Fruit fly (Drosophila melanogaster) whole organism, embryonic: Measurements from ENCODE around the gene CG46244.

Source experiments
- Adf1 ChIP-seq: fragments of 200-800 bp; sonication (Bioruptor generic); IDR thresholded peaks from 2 replicates; pipeline ENCODE4 v1.3.6; 2022; ENCODE audit warnings: missing biosample characterization, missing genetic modification characterization
- Atf-2 ChIP-seq: fragments of 200-800 bp; sonication (Bioruptor generic); optimal IDR thresholded peaks from 2 replicates; lab custom pipeline; 2016; ENCODE audit warnings: missing biosample characterization, missing genetic modification characterization
- CG10959 ChIP-seq: fragments of 200-800 bp; sonication (Bioruptor generic); IDR thresholded peaks from 2 replicates; pipeline ENCODE4 v1.3.6; 2022; ENCODE audit warnings: missing biosample characterization, missing genetic modification characterization
- CG11504 ChIP-seq: fragments of 200-800 bp; sonication (Bioruptor generic); optimal IDR thresholded peaks from 3 replicates; lab custom pipeline; 2019; ENCODE audit warnings: missing biosample characterization, mild to moderate bottlenecking, missing genetic modification characterization, moderate library complexity
- CG11723 ChIP-seq: fragments of 200-800 bp; sonication (Bioruptor generic); optimal IDR thresholded peaks from 2 replicates; lab custom pipeline; 2017; ENCODE audit warnings: missing biosample characterization, mild to moderate bottlenecking, missing genetic modification characterization
- CG12391 ChIP-seq: fragments of 200-800 bp; sonication (Bioruptor generic); optimal IDR thresholded peaks from 3 replicates; lab custom pipeline; 2018; ENCODE audit warnings: missing biosample characterization, mild to moderate bottlenecking, missing genetic modification characterization, moderate library complexity
- CG13424 ChIP-seq: fragments of 200-800 bp; sonication (Bioruptor generic); optimal IDR thresholded peaks from 2 replicates; lab custom pipeline; 2019; ENCODE audit warnings: missing biosample characterization, mild to moderate bottlenecking, missing genetic modification characterization, moderate library complexity
- CG16813 ChIP-seq: fragments of 200-800 bp; sonication (Bioruptor generic); IDR thresholded peaks from 3 replicates; pipeline ENCODE4 v1.3.6; 2022; ENCODE audit warnings: missing biosample characterization, missing genetic modification characterization; ENCODE audit not compliant: partially characterized antibody
- CG16863 ChIP-seq: fragments of 200-800 bp; sonication (Bioruptor generic); optimal IDR thresholded peaks from 3 replicates; lab custom pipeline; 2016; ENCODE audit warnings: missing biosample characterization, missing genetic modification characterization
- CG17568 ChIP-seq: fragments of 200-800 bp; sonication (Bioruptor generic); optimal IDR thresholded peaks from 2 replicates; lab custom pipeline; 2018; ENCODE audit warnings: missing biosample characterization, mild to moderate bottlenecking, missing genetic modification characterization, moderate library complexity
- CG17802 ChIP-seq: fragments of 200-800 bp; sonication (Bioruptor generic); optimal IDR thresholded peaks from 2 replicates; lab custom pipeline; 2018; ENCODE audit warnings: missing biosample characterization, mild to moderate bottlenecking, missing genetic modification characterization, moderate library complexity
- CG2129 ChIP-seq: fragments of 200-800 bp; sonication (Bioruptor generic); IDR thresholded peaks from 2 replicates; pipeline ENCODE4 v1.3.6; 2022; ENCODE audit warnings: missing biosample characterization, missing genetic modification characterization; ENCODE audit not compliant: partially characterized antibody
- CG30020 ChIP-seq: fragments of 200-800 bp; optimal IDR thresholded peaks from 2 replicates; lab custom pipeline; 2019; ENCODE audit warnings: missing biosample characterization, mild to moderate bottlenecking, missing genetic modification characterization, moderate library complexity
- CG31365 ChIP-seq: fragments of 200-800 bp; sonication (Bioruptor generic); optimal IDR thresholded peaks from 2 replicates; lab custom pipeline; 2018; ENCODE audit warnings: missing biosample characterization, mild to moderate bottlenecking, missing genetic modification characterization
- CG34422 ChIP-seq: fragments of 200-800 bp; sonication (Bioruptor generic); IDR thresholded peaks from 3 replicates; pipeline ENCODE4 v1.3.6; 2022; ENCODE audit warnings: missing biosample characterization, missing genetic modification characterization
- CG3995 ChIP-seq: fragments of 200-800 bp; sonication (Bioruptor generic); optimal IDR thresholded peaks from 3 replicates; lab custom pipeline; 2016; ENCODE audit warnings: missing biosample characterization, missing genetic modification characterization
- CG4854 ChIP-seq: fragments of 200-800 bp; sonication (Bioruptor generic); optimal IDR thresholded peaks from 2 replicates; lab custom pipeline; 2016; ENCODE audit warnings: missing biosample characterization, missing genetic modification characterization, inconsistent platforms
- CG5245 ChIP-seq: fragments of 200-800 bp; sonication (Bioruptor generic); optimal IDR thresholded peaks from 3 replicates; lab custom pipeline; 2016; ENCODE audit warnings: missing biosample characterization, missing genetic modification characterization
- CG6689 ChIP-seq: fragments of 200-800 bp; sonication (Bioruptor generic); IDR thresholded peaks from 2 replicates; pipeline ENCODE4 v1.3.6; 2022; ENCODE audit warnings: missing biosample characterization, missing genetic modification characterization
- CG7357 ChIP-seq: fragments of 200-800 bp; sonication (Bioruptor generic); IDR thresholded peaks from 3 replicates; pipeline ENCODE4 v1.3.6; 2022; ENCODE audit warnings: missing biosample characterization, missing genetic modification characterization
- CG7928 ChIP-seq: fragments of 200-800 bp; sonication (Bioruptor generic); optimal IDR thresholded peaks from 2 replicates; lab custom pipeline; 2017; ENCODE audit warnings: missing biosample characterization, mild to moderate bottlenecking, missing genetic modification characterization
- CG8944 ChIP-seq: fragments of 200-800 bp; sonication (Bioruptor generic); optimal IDR thresholded peaks from 3 replicates; lab custom pipeline; 2016; ENCODE audit warnings: missing biosample characterization, missing genetic modification characterization
- CG9215 ChIP-seq: fragments of 200-800 bp; sonication (Bioruptor generic); IDR thresholded peaks from 2 replicates; pipeline ENCODE4 v1.3.6; 2022; ENCODE audit warnings: missing biosample characterization, missing genetic modification characterization
- Dp ChIP-seq: fragments of 200-800 bp; sonication (Bioruptor generic); optimal IDR thresholded peaks from 2 replicates; lab custom pipeline; 2018; ENCODE audit warnings: missing biosample characterization, mild to moderate bottlenecking, missing genetic modification characterization, moderate library complexity
- Dref ChIP-seq: fragments of 200-800 bp; sonication (Bioruptor generic); IDR thresholded peaks from 2 replicates; pipeline ENCODE4 v1.3.6; 2022; ENCODE audit warnings: missing biosample characterization, missing genetic modification characterization
- Gsc ChIP-seq: fragments of 200-800 bp; sonication (Bioruptor generic); IDR thresholded peaks from 2 replicates; pipeline ENCODE4 v1.3.6; 2022; ENCODE audit warnings: missing biosample characterization, missing genetic modification characterization
- HHEX ChIP-seq: fragments of 200-800 bp; sonication (Bioruptor generic); optimal IDR thresholded peaks from 3 replicates; lab custom pipeline; 2017; ENCODE audit warnings: missing biosample characterization, mild to moderate bottlenecking, missing genetic modification characterization, missing genetic modification reagents
- Hmx ChIP-seq: fragments of 200-800 bp; sonication (Bioruptor generic); optimal IDR thresholded peaks from 2 replicates; lab custom pipeline; 2016; ENCODE audit warnings: missing biosample characterization, missing genetic modification characterization
- MTF-1 ChIP-seq: fragments of 200-800 bp; sonication (Bioruptor generic); optimal IDR thresholded peaks from 2 replicates; lab custom pipeline; 2018; ENCODE audit warnings: missing biosample characterization, mild to moderate bottlenecking, missing genetic modification characterization, borderline replicate concordance
- Med ChIP-seq: fragments of 200-800 bp; sonication (Bioruptor generic); peaks from one replicate; lab custom pipeline; 2016; ENCODE audit warnings: missing biosample characterization, missing genetic modification characterization, mild to moderate bottlenecking, inconsistent platforms, moderate library complexity
- Nf-YC ChIP-seq: fragments of 200-800 bp; optimal IDR thresholded peaks from 3 replicates; lab custom pipeline; 2019; ENCODE audit warnings: missing biosample characterization, mild to moderate bottlenecking, missing genetic modification characterization, moderate library complexity
- Ptx1 ChIP-seq: fragments of 200-800 bp; sonication (Bioruptor generic); IDR thresholded peaks from 2 replicates; pipeline ENCODE4 v1.3.6; 2022; ENCODE audit warnings: missing biosample characterization, missing genetic modification characterization
- Ravus ChIP-seq: fragments of 200-800 bp; sonication (Bioruptor generic); IDR thresholded peaks from 2 replicates; pipeline ENCODE4 v1.3.6; 2022; ENCODE audit warnings: missing biosample characterization, missing genetic modification characterization
- Rfx ChIP-seq: fragments of 200-800 bp; sonication (Bioruptor generic); IDR thresholded peaks from 2 replicates; pipeline ENCODE4 v1.3.6; 2022; ENCODE audit warnings: missing biosample characterization, missing genetic modification characterization
- Sin3A ChIP-seq: fragments of >200 bp; optimal IDR thresholded peaks from 2 replicates; lab custom pipeline; 2018
- ci ChIP-seq: fragments of 200-800 bp; sonication (Bioruptor generic); IDR thresholded peaks from 3 replicates; pipeline ENCODE4 v1.3.6; 2022; ENCODE audit warnings: missing biosample characterization, missing genetic modification characterization
- ems ChIP-seq: fragments of 200-800 bp; sonication (Bioruptor generic); optimal IDR thresholded peaks from 3 replicates; lab custom pipeline; 2016; ENCODE audit warnings: missing biosample characterization, missing genetic modification characterization
- en ChIP-seq: fragments of 200-800 bp; sonication (Bioruptor generic); optimal IDR thresholded peaks from 2 replicates; lab custom pipeline; 2016; ENCODE audit warnings: missing biosample characterization, missing genetic modification characterization
- fd96Cb ChIP-seq: fragments of 200-800 bp; sonication (Bioruptor generic); optimal IDR thresholded peaks from 2 replicates; lab custom pipeline; 2018; ENCODE audit warnings: missing biosample characterization, mild to moderate bottlenecking, missing genetic modification characterization, moderate library complexity
- hb ChIP-seq: fragments of 200-800 bp; sonication (Bioruptor generic); IDR thresholded peaks from 3 replicates; pipeline ENCODE4 v1.3.6; 2022; ENCODE audit warnings: missing biosample characterization, missing genetic modification characterization; ENCODE audit not compliant: partially characterized antibody
- hkb ChIP-seq, 2 experiments: fragments of 200-800 bp in 1 of 2; fragments of >200 bp in 1 of 2; sonication (Bioruptor generic) in 1 of 2; IDR thresholded peaks in 1 of 2; optimal IDR thresholded peaks in 1 of 2; 2 replicates each; pipeline versions ENCODE4 v1.3.6 to Lab custom; 2017 to 2022; ENCODE audit warnings: missing biosample characterization in 1 of 2, missing genetic modification characterization in 1 of 2
- ind ChIP-seq: fragments of 200-800 bp; sonication (Bioruptor generic); optimal IDR thresholded peaks from 3 replicates; lab custom pipeline; 2016; ENCODE audit warnings: missing biosample characterization, missing genetic modification characterization
- kay ChIP-seq: fragments of 200-800 bp; sonication (Bioruptor generic); optimal IDR thresholded peaks from 2 replicates; lab custom pipeline; 2016; ENCODE audit warnings: missing biosample characterization, missing genetic modification characterization
- lmd ChIP-seq: fragments of 200-800 bp; sonication (Bioruptor generic); IDR thresholded peaks from 2 replicates; pipeline ENCODE4 v1.3.6; 2022; ENCODE audit warnings: missing biosample characterization, missing genetic modification characterization
- pzg ChIP-seq: fragments of 200-800 bp; sonication (Bioruptor generic); optimal IDR thresholded peaks from 3 replicates; lab custom pipeline; 2018; ENCODE audit warnings: missing biosample characterization, mild to moderate bottlenecking, missing genetic modification characterization, moderate library complexity
- slp2 ChIP-seq: fragments of 200-800 bp; sonication (Bioruptor generic); optimal IDR thresholded peaks from 2 replicates; lab custom pipeline; 2016; ENCODE audit warnings: missing biosample characterization, missing genetic modification characterization
- stwl ChIP-seq: fragments of 200-800 bp; sonication (Bioruptor generic); optimal IDR thresholded peaks from 3 replicates; lab custom pipeline; 2018; ENCODE audit warnings: missing biosample characterization, mild to moderate bottlenecking, missing genetic modification characterization, moderate library complexity
- tin ChIP-seq: fragments of 200-800 bp; sonication (Bioruptor generic); optimal IDR thresholded peaks from 3 replicates; lab custom pipeline; 2016; ENCODE audit warnings: missing biosample characterization, missing genetic modification characterization

CG46244 gene

dm6 chr2L:19586436-19587333, 19.7 kb upstream of the CG46244 start, which contains the start of gene Lar (continued):
- TF ChIP-seq ind (GFP tag; lab: Kevin White, UChicago) (peak; percentile 59), CG31365 (peak; percentile 28), kay (GFP tag; lab: Kevin White, UChicago) (peak; percentile 39), stwl (tag; lab: Kevin White, UChicago) (peak; percentile 40), Adf1 (GFP tag; lab: Robert Waterston, UW) (no peak), CG16863 (GFP tag; lab: Kevin White, UChicago) (peak; percentile 52), Rfx (GFP tag; lab: Robert Waterston, UW) (peak; percentile 79), Sin3A (peak; percentile 68), CG34422 (GFP tag; lab: Robert Waterston, UW) (0 out of 3 replicates have a peak, but pooled peaks have one; percentile 78), Nf-YC (tag; lab: Kevin White, UChicago) (peak; percentile 60), Ravus (GFP tag; lab: Robert Waterston, UW) (no peak), Hmx (GFP tag; lab: Kevin White, UChicago) (peak; percentile 42), fd96Cb (tag; lab: Kevin White, UChicago) (peak; percentile 15), CG30020 (tag; lab: Kevin White, UChicago) (peak; percentile 45), lmd (GFP tag; lab: Robert Waterston, UW) (peak; percentile 50; the same call in 1 of the 2 replicates), tin (GFP tag; lab: Kevin White, UChicago) (peak; percentile 39), CG11504 (tag; lab: Kevin White, UChicago) (peak; percentile 67), Dref (GFP tag; lab: Robert Waterston, UW) (0 out of 2 replicates have a peak, but pooled peaks have one; percentile 39), Gsc (GFP tag; lab: Robert Waterston, UW) (no peak), CG8944 (GFP tag; lab: Kevin White, UChicago) (peak; percentile 56), CG3995 (GFP tag; lab: Kevin White, UChicago) (peak; percentile 96), MTF-1 (no peak), CG17802 (no peak), Atf-2 (GFP tag; lab: Kevin White, UChicago) (peak; percentile 21), pzg (GFP tag; lab: Kevin White, UChicago) (peak; percentile 79), CG4854 (GFP tag; lab: Kevin White, UChicago) (peak; percentile 39), CG5245 (GFP tag; lab: Kevin White, UChicago) (peak; percentile 26), CG2129 (GFP tag; lab: Robert Waterston, UW) (no peak), CG11723 (peak; percentile 34), HHEX (peak; percentile 10), CG9215 (GFP tag; lab: Robert Waterston, UW) (peak; percentile 55), Dp (peak; percentile 40), CG7357 (GFP tag; lab: Robert Waterston, UW) (peak; percentile 48; the same call in 1 of the 3 replicates), CG7928 (GFP tag; lab: Kevin White, UChicago) (peak; percentile 99), Ptx1 (GFP tag; lab: Robert Waterston, UW) (peak; percentile 38; the same call in 1 of the 2 replicates), hkb (optimal IDR thresholded peaks at IDR 0.05; lab: Kevin White, UChicago) (no peak), hkb (GFP tag; IDR thresholded peaks at IDR 0.05; lab: Robert Waterston, UW) (peak; percentile 42), CG10959 (no peak), CG13424 (tag; lab: Kevin White, UChicago) (peak; percentile 66), ems (GFP tag; lab: Kevin White, UChicago) (peak; percentile 64), Med (GFP tag; lab: Kevin White, UChicago) (peak; percentile 93), CG6689 (peak; percentile 39; the same call in 1 of the 2 replicates), CG17568 (GFP tag; lab: Kevin White, UChicago) (no peak), slp2 (GFP tag; lab: Kevin White, UChicago) (peak; percentile 34), ci (GFP tag; lab: Robert Waterston, UW) (peak; percentile 78), CG16813 (GFP tag; lab: Robert Waterston, UW) (no peak), en (GFP tag; lab: Kevin White, UChicago) (peak; percentile 43), CG12391 (tag; lab: Kevin White, UChicago) (peak; percentile 72), hb (GFP tag; lab: Robert Waterston, UW) (no peak)
